Fruit fly (Drosophila melanogaster) whole organism, embryonic: Measurements from ENCODE around the gene Rpt6.

Experiments
- ATbp ChIP-seq: fragments of 200-800 bp; sonication (Bioruptor generic); optimal IDR thresholded peaks from 2 replicates; lab custom pipeline; 2017; ENCODE audit warnings: missing biosample characterization, mild to moderate bottlenecking, missing genetic modification characterization, missing genetic modification reagents
- Atf-2 ChIP-seq: fragments of 200-800 bp; sonication (Bioruptor generic); optimal IDR thresholded peaks from 2 replicates; lab custom pipeline; 2016; ENCODE audit warnings: missing biosample characterization, missing genetic modification characterization
- Blimp-1 ChIP-seq: fragments of 200-800 bp; sonication (Bioruptor generic); optimal IDR thresholded peaks from 3 replicates; lab custom pipeline; 2018; ENCODE audit warnings: missing biosample characterization, missing genetic modification characterization, mild to moderate bottlenecking, moderate library complexity, missing genetic modification reagents
- BtbVII ChIP-seq: fragments of 200-800 bp; sonication (Bioruptor generic); optimal IDR thresholded peaks from 3 replicates; lab custom pipeline; 2017; ENCODE audit warnings: missing biosample characterization, mild to moderate bottlenecking, missing genetic modification characterization
- CG1024 ChIP-seq: fragments of 200-800 bp; sonication (Bioruptor generic); IDR thresholded peaks from 2 replicates; pipeline ENCODE4 v1.3.6; 2022; ENCODE audit warnings: missing biosample characterization, missing genetic modification characterization
- CG10267 ChIP-seq: fragments of 200-800 bp; sonication (Bioruptor generic); optimal IDR thresholded peaks from 2 replicates; lab custom pipeline; 2018; ENCODE audit warnings: missing biosample characterization, mild to moderate bottlenecking, missing genetic modification characterization, moderate library complexity
- CG10321 ChIP-seq: fragments of 200-800 bp; sonication (Bioruptor generic); IDR thresholded peaks from 2 replicates; pipeline ENCODE4 v1.3.6; 2022; ENCODE audit warnings: missing biosample characterization, missing genetic modification characterization
- CG11247 ChIP-seq: fragments of 200-800 bp; sonication (Bioruptor generic); IDR thresholded peaks from 2 replicates; pipeline ENCODE4 v1.3.6; 2022; ENCODE audit warnings: missing biosample characterization, missing genetic modification characterization
- CG11696 ChIP-seq: fragments of 200-800 bp; sonication (Bioruptor generic); IDR thresholded peaks from 2 replicates; pipeline ENCODE4 v1.3.6; 2022; ENCODE audit warnings: missing biosample characterization, missing genetic modification characterization
- CG15269 ChIP-seq: fragments of 200-800 bp; sonication (Bioruptor generic); optimal IDR thresholded peaks from 2 replicates; lab custom pipeline; 2018; ENCODE audit warnings: missing biosample characterization, mild to moderate bottlenecking, missing genetic modification characterization, moderate library complexity
- CG18011 ChIP-seq: fragments of 200-800 bp; sonication (Bioruptor generic); optimal IDR thresholded peaks from 2 replicates; lab custom pipeline; 2017; ENCODE audit warnings: missing biosample characterization, missing genetic modification characterization, mild to moderate bottlenecking, moderate library complexity, missing genotype
- CG18262 ChIP-seq: fragments of 200-800 bp; optimal IDR thresholded peaks from 3 replicates; lab custom pipeline; 2019; ENCODE audit warnings: missing biosample characterization, mild to moderate bottlenecking, missing genetic modification characterization, moderate library complexity
- CG33557 ChIP-seq: fragments of 200-800 bp; sonication (Bioruptor generic); optimal IDR thresholded peaks from 2 replicates; lab custom pipeline; 2019; ENCODE audit warnings: missing biosample characterization, mild to moderate bottlenecking, missing genetic modification characterization, moderate library complexity
- CG4360 ChIP-seq: fragments of 200-800 bp; sonication (Bioruptor generic); IDR thresholded peaks from 2 replicates; pipeline ENCODE4 v1.3.6; 2022; ENCODE audit warnings: missing biosample characterization, missing genetic modification characterization
- CG43689 ChIP-seq: fragments of 200-800 bp; sonication (Bioruptor generic); IDR thresholded peaks from 2 replicates; pipeline ENCODE4 v1.3.6; 2022; ENCODE audit warnings: missing biosample characterization, missing genetic modification characterization
- CG4404 ChIP-seq: fragments of 200-800 bp; sonication (Bioruptor generic); IDR thresholded peaks from 2 replicates; pipeline ENCODE4 v1.3.6; 2022; ENCODE audit warnings: missing biosample characterization, missing genetic modification characterization
- CG6175 ChIP-seq: fragments of 200-800 bp; sonication (Bioruptor generic); IDR thresholded peaks from 3 replicates; pipeline ENCODE4 v1.3.6; 2022; ENCODE audit warnings: missing biosample characterization, missing genetic modification characterization
- CG8924 ChIP-seq: fragments of 200-800 bp; optimal IDR thresholded peaks from 3 replicates; lab custom pipeline; 2019; ENCODE audit warnings: missing biosample characterization, mild to moderate bottlenecking, missing genetic modification characterization, moderate library complexity
- CG9215 ChIP-seq: fragments of 200-800 bp; sonication (Bioruptor generic); IDR thresholded peaks from 2 replicates; pipeline ENCODE4 v1.3.6; 2022; ENCODE audit warnings: missing biosample characterization, missing genetic modification characterization
- CG9609 ChIP-seq: fragments of 200-800 bp; sonication (Bioruptor generic); optimal IDR thresholded peaks from 3 replicates; lab custom pipeline; 2016; ENCODE audit warnings: missing biosample characterization, missing genetic modification characterization
- D19A ChIP-seq: fragments of 200-800 bp; optimal IDR thresholded peaks from 3 replicates; lab custom pipeline; 2019; ENCODE audit warnings: missing biosample characterization, mild to moderate bottlenecking, missing genetic modification characterization, moderate library complexity
- Dad ChIP-seq: fragments of 200-800 bp; sonication (Bioruptor generic); optimal IDR thresholded peaks from 3 replicates; lab custom pipeline; 2016; ENCODE audit warnings: missing biosample characterization, missing genetic modification characterization
- Gsc ChIP-seq: fragments of 200-800 bp; sonication (Bioruptor generic); IDR thresholded peaks from 2 replicates; pipeline ENCODE4 v1.3.6; 2022; ENCODE audit warnings: missing biosample characterization, missing genetic modification characterization
- H15 ChIP-seq: fragments of 200-800 bp; sonication (Bioruptor generic); IDR thresholded peaks from 3 replicates; pipeline ENCODE4 v1.3.6; 2022; ENCODE audit warnings: missing biosample characterization, missing genetic modification characterization
- HmgD ChIP-seq: fragments of 200-800 bp; sonication (Bioruptor generic); optimal IDR thresholded peaks from 3 replicates; lab custom pipeline; 2016; ENCODE audit warnings: missing biosample characterization, missing genetic modification characterization
- Hmx ChIP-seq: fragments of 200-800 bp; sonication (Bioruptor generic); optimal IDR thresholded peaks from 2 replicates; lab custom pipeline; 2016; ENCODE audit warnings: missing biosample characterization, missing genetic modification characterization
- Hr39 ChIP-seq: fragments of >200 bp; optimal IDR thresholded peaks from 2 replicates; lab custom pipeline; 2017
- Hsf ChIP-seq: fragments of 200-800 bp; sonication (Bioruptor generic); optimal IDR thresholded peaks from 3 replicates; lab custom pipeline; 2016; ENCODE audit warnings: missing biosample characterization, missing genetic modification characterization
- Med ChIP-seq: fragments of 200-800 bp; sonication (Bioruptor generic); peaks from one replicate; lab custom pipeline; 2016; ENCODE audit warnings: missing biosample characterization, missing genetic modification characterization, mild to moderate bottlenecking, inconsistent platforms, moderate library complexity
- Sry-δ ChIP-seq: fragments of 200-800 bp; sonication (Bioruptor generic); optimal IDR thresholded peaks from 2 replicates; lab custom pipeline; 2016; ENCODE audit warnings: missing biosample characterization, missing genetic modification characterization
- Stat92E ChIP-seq, 3 experiments: fragments of >200 bp in 2 of 3; fragments of 200-800 bp in 1 of 3; sonication (Bioruptor generic) in 1 of 3; optimal IDR thresholded peaks; 2 replicates each; lab custom pipeline; 2017 to 2019; ENCODE audit warnings: missing biosample characterization in 3 of 3, missing genetic modification characterization in 3 of 3, mild to moderate bottlenecking in 1 of 3, moderate library complexity in 1 of 3
- bbx ChIP-seq: fragments of 200-800 bp; sonication (Bioruptor generic); IDR thresholded peaks from 2 replicates; pipeline ENCODE4 v1.3.6; 2022; ENCODE audit warnings: missing biosample characterization, missing genetic modification characterization; ENCODE audit not compliant: partially characterized antibody
- bcd ChIP-seq: fragments of 200-800 bp; sonication (Bioruptor generic); optimal IDR thresholded peaks from 2 replicates; lab custom pipeline; 2017; ENCODE audit warnings: missing biosample characterization, mild to moderate bottlenecking, missing genetic modification characterization
- bowl ChIP-seq: fragments of 200-800 bp; sonication (Bioruptor generic); IDR thresholded peaks from 2 replicates; pipeline ENCODE4 v1.3.6; 2022; ENCODE audit warnings: missing biosample characterization, missing genetic modification characterization
- dan ChIP-seq: fragments of 200-800 bp; sonication (Bioruptor generic); IDR thresholded peaks from 2 replicates; pipeline ENCODE4 v1.3.6; 2022; ENCODE audit warnings: missing biosample characterization, missing genetic modification characterization
- ems ChIP-seq: fragments of 200-800 bp; sonication (Bioruptor generic); optimal IDR thresholded peaks from 3 replicates; lab custom pipeline; 2016; ENCODE audit warnings: missing biosample characterization, missing genetic modification characterization
- gce ChIP-seq: fragments of 200-800 bp; sonication (Bioruptor generic); IDR thresholded peaks from 3 replicates; pipeline ENCODE4 v1.3.6; 2022; ENCODE audit warnings: missing biosample characterization, missing genetic modification characterization
- insv ChIP-seq, 2 experiments: fragments of 200-800 bp; sonication (Bioruptor generic); optimal IDR thresholded peaks; 3 replicates each; lab custom pipeline; 2016 to 2018; ENCODE audit warnings: missing biosample characterization in 2 of 2, missing genetic modification characterization in 2 of 2
- nerfin-2 ChIP-seq: fragments of 200-800 bp; sonication (Bioruptor generic); IDR thresholded peaks from 2 replicates; pipeline ENCODE4 v1.3.6; 2022; ENCODE audit warnings: missing biosample characterization, missing genetic modification characterization; ENCODE audit not compliant: partially characterized antibody
- oc ChIP-seq: fragments of 200-800 bp; sonication (Bioruptor generic); optimal IDR thresholded peaks from 2 replicates; lab custom pipeline; 2018; ENCODE audit warnings: missing biosample characterization, mild to moderate bottlenecking, missing genetic modification characterization, moderate library complexity
- p53 ChIP-seq: fragments of 200-800 bp; sonication (Bioruptor generic); optimal IDR thresholded peaks from 2 replicates; lab custom pipeline; 2016; ENCODE audit warnings: missing biosample characterization, missing genetic modification characterization
- peb ChIP-seq: fragments of 200-800 bp; sonication (Bioruptor generic); IDR thresholded peaks from 2 replicates; pipeline ENCODE4 v1.3.6; 2022; ENCODE audit warnings: missing biosample characterization, missing genetic modification characterization
- rib ChIP-seq: fragments of 200-800 bp; sonication (Bioruptor generic); IDR thresholded peaks from 2 replicates; pipeline ENCODE4 v1.3.6; 2022; ENCODE audit warnings: missing biosample characterization, missing genetic modification characterization
- sisA ChIP-seq: fragments of 200-800 bp; sonication (Bioruptor generic); IDR thresholded peaks from 2 replicates; pipeline ENCODE4 v1.3.6; 2022; ENCODE audit warnings: missing biosample characterization, missing genetic modification characterization
- tap ChIP-seq: fragments of 200-800 bp; optimal IDR thresholded peaks from 3 replicates; lab custom pipeline; 2019; ENCODE audit warnings: missing biosample characterization, mild to moderate bottlenecking, missing genetic modification characterization, moderate library complexity
- tio ChIP-seq: fragments of 200-800 bp; sonication (Bioruptor generic); optimal IDR thresholded peaks from 2 replicates; lab custom pipeline; 2017; ENCODE audit warnings: missing biosample characterization, missing genetic modification characterization, inconsistent platforms
- tx ChIP-seq: fragments of 200-800 bp; sonication (Bioruptor generic); optimal IDR thresholded peaks from 2 replicates; lab custom pipeline; 2016; ENCODE audit warnings: missing biosample characterization, missing genetic modification characterization
- vnd ChIP-seq: fragments of 200-800 bp; sonication (Bioruptor generic); IDR thresholded peaks from 3 replicates; pipeline ENCODE4 v1.3.6; 2022; ENCODE audit warnings: missing biosample characterization, missing genetic modification characterization; ENCODE audit not compliant: partially characterized antibody
- zf30C ChIP-seq: fragments of 200-800 bp; sonication (Bioruptor generic); optimal IDR thresholded peaks from 3 replicates; lab custom pipeline; 2018; ENCODE audit warnings: missing biosample characterization, mild to moderate bottlenecking, missing genetic modification characterization
- zfh2 ChIP-seq: fragments of 200-800 bp; sonication (Bioruptor generic); optimal IDR thresholded peaks from 2 replicates; lab custom pipeline; 2016; ENCODE audit warnings: missing biosample characterization, missing genetic modification characterization

Rpt6 gene

dm6 chrX:21306485-21307142, 9.2 kb upstream of the Rpt6 start, which contains the start of gene Abca3 (continued):
- TF ChIP-seq Atf-2 (GFP tag; lab: Kevin White, UChicago) (peak; percentile 16), Hsf (peak; percentile 31), CG6175 (GFP tag; lab: Robert Waterston, UW) (no peak), Blimp-1 (peak; percentile 91), BtbVII (GFP tag; lab: Kevin White, UChicago) (peak; percentile 77), gce (GFP tag; lab: Robert Waterston, UW) (no peak), CG10267 (tag; lab: Kevin White, UChicago) (peak; percentile 55), dan (no peak), Med (GFP tag; lab: Kevin White, UChicago) (peak; percentile 88), Dad (peak; percentile 32), CG11696 (no peak), Gsc (no peak), CG33557 (GFP tag; lab: Kevin White, UChicago) (peak; percentile 55), Hmx (GFP tag; lab: Kevin White, UChicago) (no peak), CG18011 (GFP tag; lab: Kevin White, UChicago) (no peak), tio (no peak), bcd (GFP tag; lab: Kevin White, UChicago) (peak; percentile 63), CG15269 (tag; lab: Kevin White, UChicago) (peak; percentile 69), tx (GFP tag; lab: Kevin White, UChicago) (peak; percentile 42), CG10321 (GFP tag; lab: Robert Waterston, UW) (no peak), Sry-δ (GFP tag; lab: Kevin White, UChicago) (peak; percentile 56), bbx (GFP tag; lab: Robert Waterston, UW) (no peak), Stat92E (GFP tag; optimal IDR thresholded peaks at IDR 0.05; lab: Kevin White, UChicago) (peak in 1 of 3 experiments; percentile 24), ATbp (GFP tag; lab: Kevin White, UChicago) (no peak), vnd (GFP tag; lab: Robert Waterston, UW) (no peak), tap (peak; percentile 24), p53 (GFP tag; lab: Kevin White, UChicago) (no peak), CG4404 (peak; percentile 41; the same call in 1 of the 2 replicates), CG11247 (GFP tag; lab: Robert Waterston, UW) (peak; percentile 40; the same call in 1 of the 2 replicates), CG9609 (GFP tag; lab: Kevin White, UChicago) (peak; percentile 62), H15 (GFP tag; lab: Robert Waterston, UW) (no peak), peb (GFP tag; lab: Robert Waterston, UW) (no peak), CG1024 (no peak), CG18262 (peak; percentile 68), ems (GFP tag; lab: Kevin White, UChicago) (peak; percentile 32), CG4360 (GFP tag; lab: Robert Waterston, UW) (no peak), zf30C (GFP tag; lab: Kevin White, UChicago) (no peak), zfh2 (GFP tag; lab: Kevin White, UChicago) (peak; percentile 60), HmgD (GFP tag; lab: Kevin White, UChicago) (peak; percentile 13), bowl (GFP tag; lab: Robert Waterston, UW) (no peak), CG8924 (tag; lab: Kevin White, UChicago) (peak; percentile 68), rib (GFP tag; lab: Robert Waterston, UW) (peak; percentile 61; the same call in 1 of the 2 replicates), CG43689 (GFP tag; lab: Robert Waterston, UW) (no peak), insv (GFP tag; optimal IDR thresholded peaks at IDR 0.05; lab: Kevin White, UChicago) (peak in 1 of 2 experiments; percentile 26), oc (peak; percentile 16), nerfin-2 (GFP tag; lab: Robert Waterston, UW) (no peak), CG9215 (peak; percentile 66), D19A (tag; lab: Kevin White, UChicago) (peak; percentile 22), Hr39 (lab: Kevin White, UChicago) (no peak), sisA (GFP tag; lab: Robert Waterston, UW) (peak; percentile 35; the same call in 1 of the 2 replicates)
